Fruit fly (Drosophila melanogaster) whole organism: ENCODE measurements around the gene Ndc1.

Experiments used
- CG8478 ChIP-seq: fragments of >200 bp; optimal IDR thresholded peaks from 2 replicates; lab custom pipeline; 2018; ENCODE audit warnings: inconsistent platforms
- Dll ChIP-seq: fragments of >200 bp; optimal IDR thresholded peaks from 2 replicates; lab custom pipeline; 2017
- EcR ChIP-seq, 2 experiments: fragments of >200 bp; optimal IDR thresholded peaks; 2 replicates each; lab custom pipeline; 2017; ENCODE audit warnings: missing biosample characterization in 2 of 2, missing genetic modification characterization in 2 of 2, missing genetic modification reagents in 2 of 2
- pan ChIP-seq: fragments of >200 bp; optimal IDR thresholded peaks from 2 replicates; lab custom pipeline; 2017
- usp ChIP-seq: fragments of >200 bp; optimal IDR thresholded peaks from 2 replicates; lab custom pipeline; 2017; ENCODE audit warnings: missing biosample characterization, missing genetic modification characterization, mixed read lengths

DNA sequence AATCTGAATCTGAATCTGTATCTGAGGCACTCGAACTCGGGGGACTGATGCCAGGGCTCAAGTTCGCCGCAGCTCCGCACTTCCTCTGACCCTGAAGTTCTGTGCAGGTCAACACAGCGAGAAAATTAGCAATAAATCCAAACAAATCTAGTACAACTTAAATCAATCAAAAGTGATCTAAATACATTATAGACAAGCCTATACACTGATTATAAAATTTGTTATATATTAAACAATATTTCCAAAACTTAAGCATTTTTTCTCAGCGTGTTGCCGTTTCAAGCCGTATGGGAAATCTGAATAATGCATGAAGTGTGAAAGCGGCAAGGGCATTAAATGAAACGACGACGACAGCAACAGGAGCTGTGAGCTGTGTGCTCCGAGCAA is 9.2 kb upstream of the Ndc1 start:
- TF ChIP-seq CG8478 (no peak), pan (no peak), Dll (lab: Kevin White, UChicago) (no peak), usp (no peak), EcR (GFP tag; optimal IDR thresholded peaks at IDR 0.05; lab: Kevin White, UChicago) (no peak)
